Fruit fly (Drosophila melanogaster): ENCODE measurements around the gene CG2972.

Gene CG2972

dm6 chrX:10113910-10114790 lies 31.2 kb downstream of the CG2972 start (continued):
- peak; percentile 86 for TF ChIP-seq fru (GFP tag; optimal IDR thresholded peaks at IDR 0.05)
- TF ChIP-seq ey (GFP tag; optimal IDR thresholded peaks at IDR 0.05) = peak; percentile 77
- peak; percentile 48 for TF ChIP-seq psq (GFP tag; optimal IDR thresholded peaks at IDR 0.05)

- TF ChIP-seq br (GFP tag; optimal IDR thresholded peaks at IDR 0.05) (no peak), fru (GFP tag; optimal IDR thresholded peaks at IDR 0.05) (peak; percentile 28), psq (GFP tag; optimal IDR thresholded peaks at IDR 0.05) (peak; percentile 57)
Measured at dm6 chrX:10115582-10116207, 32.7 kb downstream of the CG2972 start.

dm6 chrX:10118333-10118732 lies 35.4 kb downstream of the CG2972 start:
- peak; percentile 35 for TF ChIP-seq woc (GFP tag; optimal IDR thresholded peaks at IDR 0.05)
- no peak for TF ChIP-seq Myc (optimal IDR thresholded peaks at IDR 0.05)
- TF ChIP-seq psq (GFP tag; optimal IDR thresholded peaks at IDR 0.05) = peak; percentile 28

- TF ChIP-seq rgr (GFP tag; optimal IDR thresholded peaks at IDR 0.05) (peak; percentile 25), CG9705 (GFP tag; optimal IDR thresholded peaks at IDR 0.05) (no peak), Myc (optimal IDR thresholded peaks at IDR 0.05) (no peak), fru (GFP tag; optimal IDR thresholded peaks at IDR 0.05) (peak; percentile 21), psq (GFP tag; optimal IDR thresholded peaks at IDR 0.05) (peak; percentile 3), CG32264 (GFP tag; optimal IDR thresholded peaks at IDR 0.05) (no peak), h (GFP tag; optimal IDR thresholded peaks at IDR 0.05) (peak; percentile 34), OdsH (GFP tag; optimal IDR thresholded peaks at IDR 0.05) (no peak), brk (GFP tag; optimal IDR thresholded peaks at IDR 0.05) (no peak), Dif (GFP tag; optimal IDR thresholded peaks at IDR 0.05; ENCODE audit: partially characterized antibody) (no peak), Rel (GFP tag; optimal IDR thresholded peaks at IDR 0.05) (no peak), Rel (tag; optimal IDR thresholded peaks at IDR 0.05) (no peak), ey (GFP tag; optimal IDR thresholded peaks at IDR 0.05) (peak; percentile 27), Hr83 (GFP tag; optimal IDR thresholded peaks at IDR 0.05; ENCODE audit: poor library complexity, severe bottlenecking) (no peak), foxo (GFP tag; optimal IDR thresholded peaks at IDR 0.05) (peak in 1 of 2 experiments; percentile 21), sv (GFP tag; optimal IDR thresholded peaks at IDR 0.05) (no peak)
Measured at dm6 chrX:10125629-10126028, 42.7 kb downstream of the CG2972 start.

- TF ChIP-seq woc (GFP tag; optimal IDR thresholded peaks at IDR 0.05) (no peak), GATAd (GFP tag; optimal IDR thresholded peaks at IDR 0.05) (no peak), Hnf4 (GFP tag; optimal IDR thresholded peaks at IDR 0.05) (no peak), sv (GFP tag; optimal IDR thresholded peaks at IDR 0.05) (no peak), CG9705 (GFP tag; optimal IDR thresholded peaks at IDR 0.05) (no peak), br (GFP tag; optimal IDR thresholded peaks at IDR 0.05) (no peak), dl (GFP tag; optimal IDR thresholded peaks at IDR 0.05; ENCODE audit: insufficient read depth in 1 of 2, partially characterized antibody in 2 of 2) (no peak), dsf (GFP tag; optimal IDR thresholded peaks at IDR 0.05; ENCODE audit: borderline replicate concordance) (no peak), Myc (optimal IDR thresholded peaks at IDR 0.05) (no peak), foxo (GFP tag; optimal IDR thresholded peaks at IDR 0.05) (no peak), Jra (GFP tag; optimal IDR thresholded peaks at IDR 0.05) (no peak), OdsH (GFP tag; optimal IDR thresholded peaks at IDR 0.05) (no peak)
Measured at dm6 chrX:10127204-10127603, 44.2 kb downstream of the CG2972 start.
